Worm (Caenorhabditis elegans) whole organism, L4 larva: ENCODE measurements around the gene C08F8.6.

Experiments
- F26F4.8 ChIP-seq: fragments of 200-800 bp; sonication (Bioruptor generic); conservative IDR thresholded peaks from 2 replicates; pipeline ENCODE4 v1.3.6; 2022; ENCODE audit warnings: missing genetic modification characterization, missing compliant biosample characterization
- F37D6.2 ChIP-seq: sonication (generic microtip); optimal IDR thresholded peaks from 2 replicates; lab custom pipeline; 2016; ENCODE audit warnings: mild to moderate bottlenecking, missing genetic modification characterization, missing compliant biosample characterization
- F49E8.2 ChIP-seq: sonication (generic microtip); optimal IDR thresholded peaks from 2 replicates; lab custom pipeline; 2016; ENCODE audit warnings: missing compliant biosample characterization, mild to moderate bottlenecking, missing genetic modification characterization, borderline replicate concordance
- T20F7.1 ChIP-seq: fragments of 200-800 bp; sonication (Bioruptor generic); optimal IDR thresholded peaks from 2 replicates; lab custom pipeline; 2018; ENCODE audit warnings: mild to moderate bottlenecking, missing genetic modification characterization, missing compliant biosample characterization
- T26A8.4 ChIP-seq: fragments of 200-800 bp; sonication (Bioruptor generic); IDR thresholded peaks from 2 replicates; pipeline ENCODE4 v1.3.6; 2022; ENCODE audit warnings: missing genetic modification characterization, missing compliant biosample characterization
- Y75B8A.6 ChIP-seq: fragments of 200-800 bp; sonication (Bioruptor generic); IDR thresholded peaks from 2 replicates; pipeline ENCODE4 v1.3.6; 2022; ENCODE audit warnings: missing genetic modification reagents, missing genetic modification characterization, missing compliant biosample characterization
- ZK337.2 ChIP-seq: fragments of 200-800 bp; sonication (Bioruptor generic); IDR thresholded peaks from 2 replicates; pipeline ENCODE4 v1.3.6; 2022; ENCODE audit warnings: missing genetic modification reagents, missing genetic modification characterization, missing compliant biosample characterization
- aly-2 ChIP-seq: sonication (generic microtip); optimal IDR thresholded peaks from 2 replicates; lab custom pipeline; 2018; ENCODE audit warnings: missing biosample characterization, missing genetic modification characterization
- ceh-62 ChIP-seq: sonication (generic microtip); optimal IDR thresholded peaks from 2 replicates; lab custom pipeline; 2017; ENCODE audit warnings: missing biosample characterization, missing genetic modification characterization
- cey-2 ChIP-seq: sonication (generic microtip); optimal IDR thresholded peaks from 3 replicates; lab custom pipeline; 2017; ENCODE audit warnings: missing genetic modification characterization, mild to moderate bottlenecking, missing compliant biosample characterization, antibody characterized with exemption, borderline replicate concordance; ENCODE audit not compliant: insufficient read depth
- ctbp-1 ChIP-seq: fragments of 200-800 bp; sonication (Bioruptor generic); IDR thresholded peaks from 2 replicates; pipeline ENCODE4 v1.3.6; 2022; ENCODE audit warnings: missing genetic modification reagents, missing genetic modification characterization, missing compliant biosample characterization
- daf-16 ChIP-seq, 3 experiments: sonication (generic microtip); optimal IDR thresholded peaks; 2 replicates each; lab custom pipeline; 2016 to 2017; ENCODE audit warnings: missing genetic modification characterization in 3 of 3, missing genetic modification reagents in 3 of 3, mild to moderate bottlenecking in 2 of 3, missing compliant biosample characterization in 2 of 3, missing biosample characterization in 1 of 3, moderate library complexity in 1 of 3
- daf-19 ChIP-seq: fragments of 200-800 bp; sonication (Bioruptor generic); conservative IDR thresholded peaks from 2 replicates; pipeline ENCODE4 v1.3.6; 2022; ENCODE audit warnings: missing genetic modification characterization, missing compliant biosample characterization
- dpl-1 ChIP-seq: fragments of 150-350 bp; optimal IDR thresholded peaks from 2 replicates; lab custom pipeline; 2014; ENCODE audit warnings: missing biosample characterization, missing genetic modification reagents, missing genetic modification characterization
- duxl-1 ChIP-seq: sonication (generic microtip); optimal IDR thresholded peaks from 2 replicates; lab custom pipeline; 2016; ENCODE audit warnings: mild to moderate bottlenecking, missing genetic modification characterization, moderate library complexity, missing compliant biosample characterization; ENCODE audit not compliant: poor library complexity
- dve-1 ChIP-seq: sonication (generic microtip); optimal IDR thresholded peaks from 2 replicates; lab custom pipeline; 2017; ENCODE audit warnings: antibody characterized with exemption, mild to moderate bottlenecking, missing genetic modification characterization, missing compliant biosample characterization; ENCODE audit not compliant: insufficient read depth
- egl-27 ChIP-seq: sonication (generic microtip); optimal IDR thresholded peaks from 3 replicates; lab custom pipeline; 2017; ENCODE audit warnings: missing biosample characterization, missing genetic modification reagents, missing genetic modification characterization
- fos-1 ChIP-seq: fragments of 150-350 bp; optimal IDR thresholded peaks from 2 replicates; lab custom pipeline; 2014; ENCODE audit warnings: missing biosample characterization, missing genetic modification characterization
- hif-1 ChIP-seq, 2 experiments: sonication (generic microtip); optimal IDR thresholded peaks; 2 replicates each; lab custom pipeline; 2016 to 2017; ENCODE audit warnings: missing compliant biosample characterization in 2 of 2, missing genetic modification characterization in 2 of 2, missing genetic modification reagents in 2 of 2, missing genotype in 2 of 2, mild to moderate bottlenecking in 1 of 2
- hlh-30 ChIP-seq: sonication (generic microtip); optimal IDR thresholded peaks from 2 replicates; lab custom pipeline; 2017; ENCODE audit warnings: antibody characterized with exemption, mild to moderate bottlenecking, missing genetic modification characterization, missing compliant biosample characterization; ENCODE audit not compliant: insufficient read depth
- hmg-1.1 ChIP-seq: fragments of 200-800 bp; sonication (Bioruptor generic); IDR thresholded peaks from 2 replicates; pipeline ENCODE4 v1.3.6; 2022; ENCODE audit warnings: missing genetic modification reagents, missing genetic modification characterization, missing compliant biosample characterization
- jun-1 ChIP-seq: fragments of 150-350 bp; optimal IDR thresholded peaks from 2 replicates; lab custom pipeline; 2014; ENCODE audit warnings: missing biosample characterization, missing genetic modification reagents, missing genetic modification characterization
- lim-7 ChIP-seq: fragments of 200-800 bp; sonication (Bioruptor generic); IDR thresholded peaks from 2 replicates; pipeline ENCODE4 v1.3.6; 2022; ENCODE audit warnings: missing genetic modification characterization, missing compliant biosample characterization
- lin-13 ChIP-seq: fragments of 150-350 bp; optimal IDR thresholded peaks from 2 replicates; lab custom pipeline; 2014; ENCODE audit warnings: missing biosample characterization, missing genetic modification reagents, missing genetic modification characterization
- lin-38 ChIP-seq: fragments of 200-800 bp; sonication (Bioruptor generic); IDR thresholded peaks from 2 replicates; pipeline ENCODE4 v1.3.6; 2022; ENCODE audit warnings: missing genetic modification reagents, missing genetic modification characterization, missing compliant biosample characterization
- lir-3 ChIP-seq: sonication (generic microtip); optimal IDR thresholded peaks from 2 replicates; lab custom pipeline; 2016; ENCODE audit warnings: mild to moderate bottlenecking, missing genetic modification characterization, missing compliant biosample characterization
- nhr-11 ChIP-seq: fragments of 150-350 bp; optimal IDR thresholded peaks from 2 replicates; lab custom pipeline; 2014; ENCODE audit warnings: missing biosample characterization, missing genetic modification characterization
- nhr-111 ChIP-seq: fragments of 200-800 bp; sonication (Bioruptor generic); optimal IDR thresholded peaks from 2 replicates; lab custom pipeline; 2018; ENCODE audit warnings: mild to moderate bottlenecking, missing genetic modification characterization, missing compliant biosample characterization
- nhr-25 ChIP-seq: sonication (generic microtip); optimal IDR thresholded peaks from 2 replicates; lab custom pipeline; 2017; ENCODE audit warnings: missing genetic modification characterization, mild to moderate bottlenecking, missing compliant biosample characterization, antibody characterized with exemption, moderate library complexity, borderline replicate concordance; ENCODE audit not compliant: insufficient read depth
- nhr-28 ChIP-seq: fragments of 150-350 bp; optimal IDR thresholded peaks from 2 replicates; lab custom pipeline; 2014; ENCODE audit warnings: missing biosample characterization, missing genetic modification characterization
- nhr-41 ChIP-seq: fragments of 200-800 bp; sonication (Bioruptor generic); IDR thresholded peaks from 2 replicates; pipeline ENCODE4 v1.3.6; 2022; ENCODE audit warnings: missing genetic modification reagents, missing genetic modification characterization, missing compliant biosample characterization
- nhr-48 ChIP-seq: sonication (generic microtip); optimal IDR thresholded peaks from 2 replicates; lab custom pipeline; 2016; ENCODE audit warnings: mild to moderate bottlenecking, missing genetic modification characterization, missing compliant biosample characterization
- nhr-6 ChIP-seq: fragments of 150-350 bp; optimal IDR thresholded peaks from 2 replicates; lab custom pipeline; 2014; ENCODE audit warnings: missing biosample characterization, missing genetic modification characterization
- nhr-76 ChIP-seq: fragments of 150-350 bp; optimal IDR thresholded peaks from 2 replicates; lab custom pipeline; 2014; ENCODE audit warnings: missing biosample characterization, missing genetic modification characterization
- nhr-77 ChIP-seq: fragments of 150-350 bp; optimal IDR thresholded peaks from 2 replicates; lab custom pipeline; 2014; ENCODE audit warnings: missing biosample characterization, missing genetic modification characterization
- pha-4 ChIP-seq, 2 experiments: fragments of 150-350 bp in 1 of 2; fragments of 200-800 bp in 1 of 2; sonication (Bioruptor generic) in 1 of 2; IDR thresholded peaks in 1 of 2; optimal IDR thresholded peaks in 1 of 2; 2 replicates each; pipeline versions ENCODE4 v1.3.6 to Lab custom; 2014 to 2022; ENCODE audit warnings: missing genetic modification characterization in 2 of 2, missing genetic modification reagents in 2 of 2, missing biosample characterization in 1 of 2, missing compliant biosample characterization in 1 of 2
- pqm-1 ChIP-seq: sonication (generic microtip); optimal IDR thresholded peaks from 2 replicates; lab custom pipeline; 2017; ENCODE audit warnings: missing biosample characterization, missing genetic modification characterization
- sdz-12 ChIP-seq: fragments of 200-800 bp; sonication (Bioruptor generic); optimal IDR thresholded peaks from 2 replicates; lab custom pipeline; 2018; ENCODE audit warnings: mild to moderate bottlenecking, missing genetic modification characterization, missing compliant biosample characterization
- snpc-1.2 ChIP-seq: fragments of 200-800 bp; sonication (Bioruptor generic); IDR thresholded peaks from 2 replicates; pipeline ENCODE4 v1.3.6; 2022; ENCODE audit warnings: missing genetic modification reagents, missing genetic modification characterization, missing compliant biosample characterization
- snpc-4 ChIP-seq: fragments of 150-350 bp; optimal IDR thresholded peaks from 2 replicates; lab custom pipeline; 2014; ENCODE audit warnings: missing biosample characterization, missing genetic modification characterization
- unc-130 ChIP-seq: sonication (generic microtip); optimal IDR thresholded peaks from 2 replicates; lab custom pipeline; 2016; ENCODE audit warnings: missing genetic modification reagents, missing genetic modification characterization, missing compliant biosample characterization
- unc-62 ChIP-seq, 3 experiments: fragments of 150-350 bp in 1 of 3; sonication (generic microtip); optimal IDR thresholded peaks in 2 of 3; peaks in 1 of 3; 1 replicate in 1 of 3; 2 replicates in 2 of 3; lab custom pipeline; 2014 to 2017; ENCODE audit warnings: missing biosample characterization in 3 of 3, missing genetic modification characterization in 3 of 3, missing genetic modification reagents in 3 of 3, missing genotype in 1 of 3
- zfp-2 ChIP-seq: sonication (generic microtip); optimal IDR thresholded peaks from 2 replicates; lab custom pipeline; 2016; ENCODE audit warnings: mild to moderate bottlenecking, missing genetic modification characterization, missing compliant biosample characterization
- zfp-3 ChIP-seq: fragments of 200-800 bp; sonication (Bioruptor generic); conservative IDR thresholded peaks from 2 replicates; pipeline ENCODE4 v1.3.6; 2022; ENCODE audit warnings: missing genetic modification reagents, missing genetic modification characterization, missing compliant biosample characterization
- zip-11 ChIP-seq: fragments of 200-800 bp; sonication (Bioruptor generic); IDR thresholded peaks from 2 replicates; pipeline ENCODE4 v1.3.6; 2022; ENCODE audit warnings: missing genetic modification characterization, missing compliant biosample characterization
- ztf-11 ChIP-seq: fragments of 150-350 bp; optimal IDR thresholded peaks from 2 replicates; lab custom pipeline; 2014; ENCODE audit warnings: missing biosample characterization, missing genetic modification characterization
- ztf-7 ChIP-seq: fragments of 150-350 bp; optimal IDR thresholded peaks from 2 replicates; lab custom pipeline; 2014; ENCODE audit warnings: missing biosample characterization, missing genetic modification characterization

The C08F8.6 gene

DNA sequence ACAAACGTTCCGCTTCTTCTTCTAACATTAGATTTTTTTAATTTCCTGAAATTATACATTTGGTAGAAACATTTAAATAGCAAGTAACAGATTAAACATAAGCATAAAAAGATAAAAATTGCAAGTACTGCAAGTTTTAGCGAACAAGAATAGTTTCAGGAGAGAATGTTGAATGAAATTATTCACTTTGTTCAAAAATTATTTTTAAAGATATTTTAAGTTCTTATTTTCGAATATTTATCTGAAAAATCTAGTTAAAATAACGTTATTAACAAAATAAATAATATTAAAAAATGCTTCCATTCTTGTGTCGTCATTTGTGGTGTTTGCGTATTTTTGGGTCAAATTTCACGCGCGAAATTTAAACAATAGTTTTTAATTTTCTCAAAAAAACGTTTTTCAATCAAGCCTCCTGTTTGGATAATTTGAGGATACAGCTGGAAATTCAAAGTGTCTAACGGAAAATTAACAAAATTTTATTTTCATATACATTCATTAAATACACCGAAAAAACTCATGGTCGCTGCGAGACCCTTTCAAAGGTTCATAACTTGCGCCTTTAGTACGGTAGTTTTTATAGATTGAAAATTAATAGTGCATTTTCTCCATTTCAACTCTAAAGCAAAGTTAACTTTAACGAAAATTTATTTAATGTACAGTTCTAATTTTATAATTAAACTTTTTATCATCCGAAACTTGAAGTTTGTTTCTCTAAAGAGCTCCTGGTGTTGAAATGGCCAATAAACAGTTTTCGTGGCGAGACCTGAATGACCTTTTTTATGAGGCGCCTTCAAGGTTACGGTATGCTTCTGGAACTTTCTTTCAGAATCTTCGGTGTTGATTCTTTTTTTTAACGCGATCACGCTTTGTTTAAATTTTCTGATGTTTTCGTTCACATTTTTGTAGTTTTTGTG is 22.2 kb downstream of the C08F8.6 start, which contains the start of gene skih-2:
Gene skih-2 (minus strand): TSS at position 51 of the 914 bp plus-strand sequence.
- TF ChIP-seq nhr-41 (GFP tag; lab: Robert Waterston, UW) (no peak), nhr-25 (tag; lab: Kevin White, UChicago) (no peak), pha-4 (GFP tag; IDR thresholded peaks at IDR 0.05; lab: Robert Waterston, UW) (no peak), pha-4 (tag; optimal IDR thresholded peaks at IDR 0.05; lab: Kevin White, UChicago) (no peak), fos-1 (tag; lab: Kevin White, UChicago) (no peak), hlh-30 (tag; lab: Kevin White, UChicago) (peak; percentile 29), zip-11 (GFP tag; lab: Robert Waterston, UW) (no peak), nhr-28 (no peak), pqm-1 (tag; lab: Kevin White, UChicago) (no peak), unc-130 (GFP tag; lab: Kevin White, UChicago) (peak; percentile 32), jun-1 (tag; lab: Kevin White, UChicago) (no peak), ZK337.2 (GFP tag; lab: Robert Waterston, UW) (no peak), daf-19 (no peak), ztf-7 (tag; lab: Kevin White, UChicago) (no peak), Y75B8A.6 (GFP tag; lab: Robert Waterston, UW) (no peak), dve-1 (tag; lab: Kevin White, UChicago) (no peak), ztf-11 (tag; lab: Kevin White, UChicago) (no peak), T20F7.1 (peak; percentile 40), nhr-6 (tag; lab: Kevin White, UChicago) (peak; percentile 15), nhr-11 (tag; lab: Kevin White, UChicago) (no peak), nhr-111 (GFP tag; lab: Kevin White, UChicago) (no peak), F26F4.8 (no peak), egl-27 (tag; lab: Kevin White, UChicago) (peak; percentile 36), nhr-77 (tag; lab: Kevin White, UChicago) (peak; percentile 7), hif-1 (tag; optimal IDR thresholded peaks at IDR 0.05; lab: Kevin White, UChicago) (no peak), hmg-1.1 (GFP tag; lab: Robert Waterston, UW) (no peak), ceh-62 (tag; lab: Kevin White, UChicago) (no peak), daf-16 (GFP tag; optimal IDR thresholded peaks at IDR 0.05; lab: Kevin White, UChicago) (no peak), daf-16 (tag; optimal IDR thresholded peaks at IDR 0.05; lab: Kevin White, UChicago) (peak; percentile 34), duxl-1 (tag; lab: Kevin White, UChicago) (no peak), zfp-2 (no peak), nhr-48 (no peak), zfp-3 (GFP tag; lab: Robert Waterston, UW) (no peak), unc-62 (GFP tag; optimal IDR thresholded peaks at IDR 0.05 in 1 of 2; lab: Kevin White, UChicago) (no peak), unc-62 (tag; optimal IDR thresholded peaks at IDR 0.05; lab: Kevin White, UChicago) (no peak), lim-7 (GFP tag; lab: Robert Waterston, UW) (no peak), aly-2 (tag; lab: Kevin White, UChicago) (no peak), T26A8.4 (GFP tag; lab: Robert Waterston, UW) (no peak), nhr-76 (tag; lab: Kevin White, UChicago) (no peak), snpc-1.2 (GFP tag; lab: Robert Waterston, UW) (peak; percentile 21; the same call in 1 of the 2 replicates), ctbp-1 (no peak), cey-2 (no peak), lin-38 (GFP tag; lab: Robert Waterston, UW) (peak; percentile 40), sdz-12 (GFP tag; lab: Kevin White, UChicago) (no peak), dpl-1 (GFP tag; lab: Kevin White, UChicago) (peak; percentile 93), F37D6.2 (tag; lab: Kevin White, UChicago) (no peak), F49E8.2 (tag; lab: Kevin White, UChicago) (peak; percentile 64), lin-13 (GFP tag; lab: Kevin White, UChicago) (no peak), snpc-4 (tag; lab: Kevin White, UChicago) (no peak), lir-3 (tag; lab: Kevin White, UChicago) (no peak)
